Fruit fly (Drosophila melanogaster) whole organism, embryonic: ENCODE measurements around the gene mia.

ENCODE experiments used
- ATbp ChIP-seq: fragments of 200-800 bp; sonication (Bioruptor generic); optimal IDR thresholded peaks from 2 replicates; lab custom pipeline; 2017; ENCODE audit warnings: missing biosample characterization, mild to moderate bottlenecking, missing genetic modification characterization, missing genetic modification reagents
- Awh ChIP-seq: fragments of 200-800 bp; sonication (Bioruptor generic); IDR thresholded peaks from 2 replicates; pipeline ENCODE4, ENCODE4 v1.3.6; 2022; ENCODE audit warnings: missing biosample characterization, missing genetic modification characterization
- CG1024 ChIP-seq: fragments of 200-800 bp; sonication (Bioruptor generic); IDR thresholded peaks from 2 replicates; pipeline ENCODE4 v1.3.6; 2022; ENCODE audit warnings: missing biosample characterization, missing genetic modification characterization
- CG12219 ChIP-seq: fragments of 200-800 bp; sonication (Bioruptor generic); optimal IDR thresholded peaks from 3 replicates; lab custom pipeline; 2018; ENCODE audit warnings: missing biosample characterization, mild to moderate bottlenecking, missing genetic modification characterization
- CG2202 ChIP-seq: fragments of 200-800 bp; sonication (Bioruptor generic); optimal IDR thresholded peaks from 2 replicates; lab custom pipeline; 2018; ENCODE audit warnings: missing biosample characterization, mild to moderate bottlenecking, missing genetic modification characterization
- CG2889 ChIP-seq: fragments of 200-800 bp; sonication (Bioruptor generic); IDR thresholded peaks from 3 replicates; pipeline ENCODE4 v1.3.6; 2022; ENCODE audit warnings: missing biosample characterization, missing genetic modification characterization
- CG31224 ChIP-seq: fragments of 200-800 bp; sonication (Bioruptor generic); IDR thresholded peaks from 2 replicates; pipeline ENCODE4 v1.3.6; 2022; ENCODE audit warnings: missing biosample characterization, missing genetic modification characterization
- CG3163 ChIP-seq: fragments of 200-800 bp; sonication (Bioruptor generic); optimal IDR thresholded peaks from 3 replicates; lab custom pipeline; 2016; ENCODE audit warnings: missing biosample characterization, missing genetic modification characterization
- CG3847 ChIP-seq: fragments of 200-800 bp; sonication (Bioruptor generic); IDR thresholded peaks from 2 replicates; pipeline ENCODE4 v1.3.6; 2022; ENCODE audit warnings: missing biosample characterization, missing genetic modification characterization
- CG4424 ChIP-seq: fragments of 200-800 bp; sonication (Bioruptor generic); optimal IDR thresholded peaks from 3 replicates; lab custom pipeline; 2016; ENCODE audit warnings: missing biosample characterization, missing genetic modification characterization
- CG8281 ChIP-seq: fragments of 200-800 bp; sonication (Bioruptor generic); optimal IDR thresholded peaks from 2 replicates; lab custom pipeline; 2018; ENCODE audit warnings: missing biosample characterization, mild to moderate bottlenecking, missing genetic modification characterization, moderate library complexity
- CG9876 ChIP-seq: fragments of 200-800 bp; sonication (Bioruptor generic); optimal IDR thresholded peaks from 2 replicates; lab custom pipeline; 2016; ENCODE audit warnings: missing biosample characterization, missing genetic modification characterization
- Dip3 ChIP-seq: fragments of 200-800 bp; sonication (Bioruptor generic); optimal IDR thresholded peaks from 3 replicates; lab custom pipeline; 2016; ENCODE audit warnings: missing biosample characterization, missing genetic modification characterization
- Dref ChIP-seq: fragments of 200-800 bp; sonication (Bioruptor generic); IDR thresholded peaks from 2 replicates; pipeline ENCODE4 v1.3.6; 2022; ENCODE audit warnings: missing biosample characterization, missing genetic modification characterization
- E2f1 ChIP-seq: fragments of 200-800 bp; sonication (Bioruptor generic); IDR thresholded peaks from 2 replicates; pipeline ENCODE4 v1.3.6; 2022; ENCODE audit warnings: missing biosample characterization, missing genetic modification characterization
- Ets97D ChIP-seq: fragments of 200-800 bp; sonication (Bioruptor generic); optimal IDR thresholded peaks from 3 replicates; lab custom pipeline; 2016; ENCODE audit warnings: missing biosample characterization, missing genetic modification characterization
- H15 ChIP-seq: fragments of 200-800 bp; sonication (Bioruptor generic); IDR thresholded peaks from 3 replicates; pipeline ENCODE4 v1.3.6; 2022; ENCODE audit warnings: missing biosample characterization, missing genetic modification characterization
- Max ChIP-seq: fragments of 200-800 bp; sonication (Bioruptor generic); optimal IDR thresholded peaks from 2 replicates; lab custom pipeline; 2016; ENCODE audit warnings: missing biosample characterization, mild to moderate bottlenecking, missing genetic modification characterization
- Mrtf ChIP-seq: fragments of 200-800 bp; sonication (Bioruptor generic); IDR thresholded peaks from 3 replicates; pipeline ENCODE4 v1.3.6; 2022; ENCODE audit warnings: missing biosample characterization, missing genetic modification characterization
- NC2β ChIP-seq: fragments of 200-800 bp; sonication (Bioruptor generic); optimal IDR thresholded peaks from 2 replicates; lab custom pipeline; 2016; ENCODE audit warnings: missing biosample characterization, missing genetic modification characterization
- NFAT ChIP-seq: fragments of 200-800 bp; sonication (Bioruptor generic); IDR thresholded peaks from 2 replicates; pipeline ENCODE4 v1.3.6; 2022; ENCODE audit warnings: missing biosample characterization, missing genetic modification characterization
- Poxn ChIP-seq: fragments of 200-800 bp; sonication (Bioruptor generic); IDR thresholded peaks from 2 replicates; pipeline ENCODE4 v1.3.6; 2022; ENCODE audit warnings: missing biosample characterization, missing genetic modification characterization
- Sin3A ChIP-seq: fragments of >200 bp; optimal IDR thresholded peaks from 2 replicates; lab custom pipeline; 2018
- YL-1 ChIP-seq: fragments of 200-800 bp; sonication (Bioruptor generic); optimal IDR thresholded peaks from 3 replicates; lab custom pipeline; 2017; ENCODE audit warnings: missing biosample characterization, mild to moderate bottlenecking, missing genetic modification characterization
- ac ChIP-seq: fragments of 200-800 bp; sonication (Bioruptor generic); optimal IDR thresholded peaks from 3 replicates; lab custom pipeline; 2017; ENCODE audit warnings: missing biosample characterization, mild to moderate bottlenecking, missing genetic modification characterization
- amos ChIP-seq: fragments of 200-800 bp; sonication (Bioruptor generic); IDR thresholded peaks from 2 replicates; pipeline ENCODE4 v1.3.6; 2022; ENCODE audit warnings: missing biosample characterization, missing genetic modification characterization; ENCODE audit not compliant: partially characterized antibody
- corto ChIP-seq: fragments of 200-800 bp; sonication (Bioruptor generic); optimal IDR thresholded peaks from 2 replicates; lab custom pipeline; 2016; ENCODE audit warnings: missing biosample characterization, mild to moderate bottlenecking, missing genetic modification characterization, moderate library complexity
- dm ChIP-seq: fragments of 200-800 bp; sonication (Bioruptor generic); optimal IDR thresholded peaks from 3 replicates; lab custom pipeline; 2016; ENCODE audit warnings: missing biosample characterization, missing genetic modification characterization
- exex ChIP-seq: fragments of 200-800 bp; sonication (Bioruptor generic); optimal IDR thresholded peaks from 4 replicates; lab custom pipeline; 2018; ENCODE audit warnings: missing biosample characterization, mild to moderate bottlenecking, missing genetic modification characterization, moderate library complexity
- gem ChIP-seq: fragments of 200-800 bp; sonication (Bioruptor generic); optimal IDR thresholded peaks from 2 replicates; lab custom pipeline; 2019; ENCODE audit warnings: missing biosample characterization, mild to moderate bottlenecking, missing genetic modification characterization, moderate library complexity
- gro ChIP-seq: fragments of 200-800 bp; sonication (Bioruptor generic); optimal IDR thresholded peaks from 2 replicates; lab custom pipeline; 2016; ENCODE audit warnings: missing biosample characterization, missing genetic modification characterization
- kay ChIP-seq: fragments of 200-800 bp; sonication (Bioruptor generic); optimal IDR thresholded peaks from 2 replicates; lab custom pipeline; 2016; ENCODE audit warnings: missing biosample characterization, missing genetic modification characterization
- kni ChIP-seq: fragments of 200-800 bp; sonication (Bioruptor generic); optimal IDR thresholded peaks from 3 replicates; lab custom pipeline; 2017; ENCODE audit warnings: mild to moderate bottlenecking, missing biosample characterization, missing genetic modification reagents, missing genetic modification characterization
- luna ChIP-seq: fragments of 200-800 bp; sonication (Bioruptor generic); optimal IDR thresholded peaks from 2 replicates; lab custom pipeline; 2016; ENCODE audit warnings: missing biosample characterization, missing genetic modification characterization
- mirr ChIP-seq: fragments of 200-800 bp; sonication (Bioruptor generic); optimal IDR thresholded peaks from 3 replicates; lab custom pipeline; 2018; ENCODE audit warnings: missing biosample characterization, mild to moderate bottlenecking, missing genetic modification characterization
- otp ChIP-seq: fragments of 200-800 bp; sonication (Bioruptor generic); IDR thresholded peaks from 3 replicates; pipeline ENCODE4, ENCODE4 v1.3.6; 2022; ENCODE audit warnings: missing biosample characterization, missing genetic modification characterization
- pfk ChIP-seq: fragments of 200-800 bp; sonication (Bioruptor generic); optimal IDR thresholded peaks from 2 replicates; lab custom pipeline; 2018; ENCODE audit warnings: missing biosample characterization, mild to moderate bottlenecking, missing genetic modification characterization, moderate library complexity
- prd ChIP-seq, 3 experiments: fragments of >200 bp in 2 of 3; fragments of 200-800 bp in 1 of 3; sonication (Bioruptor generic) in 1 of 3; optimal IDR thresholded peaks in 2 of 3; IDR thresholded peaks in 1 of 3; 2 replicates in 2 of 3; 3 replicates in 1 of 3; pipeline versions ENCODE4 v1.3.6 to Lab custom; 2017 to 2022; ENCODE audit warnings: missing biosample characterization in 1 of 3, missing genetic modification characterization in 1 of 3
- rib ChIP-seq: fragments of 200-800 bp; sonication (Bioruptor generic); IDR thresholded peaks from 2 replicates; pipeline ENCODE4 v1.3.6; 2022; ENCODE audit warnings: missing biosample characterization, missing genetic modification characterization
- ro ChIP-seq: fragments of 200-800 bp; sonication (Bioruptor generic); IDR thresholded peaks from 2 replicates; pipeline ENCODE4 v1.3.6; 2022; ENCODE audit warnings: missing biosample characterization, missing genetic modification characterization
- sens ChIP-seq: fragments of 200-800 bp; sonication (Bioruptor generic); peaks from one replicate; lab custom pipeline; 2016; ENCODE audit warnings: missing biosample characterization, missing genetic modification characterization
- shn ChIP-seq: fragments of 200-800 bp; sonication (Bioruptor generic); optimal IDR thresholded peaks from 3 replicates; lab custom pipeline; 2016; ENCODE audit warnings: missing biosample characterization, missing genetic modification characterization
- sr ChIP-seq: fragments of 200-800 bp; sonication (Bioruptor generic); IDR thresholded peaks from 3 replicates; pipeline ENCODE4 v1.3.6; 2022; ENCODE audit warnings: missing biosample characterization, missing genetic modification characterization
- stc ChIP-seq: fragments of 200-800 bp; sonication (Bioruptor generic); IDR thresholded peaks from 2 replicates; pipeline ENCODE4 v1.3.6; 2022; ENCODE audit warnings: missing biosample characterization, missing genetic modification characterization
- toy ChIP-seq: fragments of 200-800 bp; sonication (Bioruptor generic); IDR thresholded peaks from 2 replicates; pipeline ENCODE4 v1.3.6; 2022; ENCODE audit warnings: missing biosample characterization, missing genetic modification characterization
- trh ChIP-seq: fragments of 200-800 bp; sonication (Bioruptor generic); optimal IDR thresholded peaks from 2 replicates; lab custom pipeline; 2016; ENCODE audit warnings: missing biosample characterization, missing genetic modification characterization
- tx ChIP-seq: fragments of 200-800 bp; sonication (Bioruptor generic); optimal IDR thresholded peaks from 2 replicates; lab custom pipeline; 2016; ENCODE audit warnings: missing biosample characterization, missing genetic modification characterization
- unc-4 ChIP-seq: fragments of 200-800 bp; sonication (Bioruptor generic); IDR thresholded peaks from 2 replicates; pipeline ENCODE4 v1.3.6; 2022; ENCODE audit warnings: missing biosample characterization, missing genetic modification characterization; ENCODE audit not compliant: partially characterized antibody
- vfl ChIP-seq: fragments of 200-800 bp; sonication (Bioruptor generic); optimal IDR thresholded peaks from 2 replicates; lab custom pipeline; 2016; ENCODE audit warnings: missing biosample characterization, missing genetic modification characterization
- wor ChIP-seq: fragments of 200-800 bp; sonication (Bioruptor generic); IDR thresholded peaks from 2 replicates; pipeline ENCODE4 v1.3.6; 2022; ENCODE audit warnings: missing biosample characterization, missing genetic modification characterization
- zen2 ChIP-seq: fragments of 200-800 bp; sonication (Bioruptor generic); IDR thresholded peaks from 3 replicates; pipeline ENCODE4 v1.3.6; 2022; ENCODE audit warnings: missing biosample characterization, missing genetic modification characterization; ENCODE audit not compliant: partially characterized antibody
- zf30C ChIP-seq: fragments of 200-800 bp; sonication (Bioruptor generic); optimal IDR thresholded peaks from 3 replicates; lab custom pipeline; 2018; ENCODE audit warnings: missing biosample characterization, mild to moderate bottlenecking, missing genetic modification characterization
- zfh1 ChIP-seq: fragments of 200-800 bp; sonication (Bioruptor generic); IDR thresholded peaks from 3 replicates; pipeline ENCODE4 v1.3.6; 2022; ENCODE audit warnings: missing biosample characterization, missing genetic modification characterization

Gene mia

DNA sequence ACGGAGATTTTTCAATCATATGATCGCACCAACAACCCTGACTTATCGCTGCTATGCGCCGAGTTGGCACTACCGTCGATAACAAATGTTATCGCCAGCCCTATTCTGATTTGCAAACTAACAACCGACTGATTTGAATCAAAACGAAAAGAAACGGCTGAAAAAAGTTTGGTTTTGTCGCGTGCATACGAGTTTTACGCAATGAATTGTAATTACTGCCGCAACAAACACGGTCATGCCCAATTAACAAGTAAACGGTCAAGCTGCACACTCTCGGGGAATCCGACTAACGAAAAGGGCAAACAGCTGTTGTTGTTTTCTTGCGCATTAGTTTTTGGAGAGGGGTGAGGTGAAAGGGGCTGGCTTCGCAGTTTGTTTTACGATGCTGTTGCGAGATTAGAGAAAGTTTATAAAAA, 13.8 kb upstream of the mia start, which contains the start of the genes CG14671 and CG12746 (continued):
- peak; percentile 38 for TF ChIP-seq YL-1 (GFP tag; lab: Kevin White, UChicago)
- TF ChIP-seq ATbp (GFP tag; lab: Kevin White, UChicago), result no peak
- no peak for TF ChIP-seq CG4424 (GFP tag; lab: Kevin White, UChicago)
- no peak for TF ChIP-seq Max (GFP tag; lab: Kevin White, UChicago)
- TF ChIP-seq Dref, result peak; percentile 81
- TF ChIP-seq zfh1 (GFP tag; lab: Robert Waterston, UW), result no peak
- no peak for TF ChIP-seq CG1024 (GFP tag; lab: Robert Waterston, UW)
- TF ChIP-seq kni (GFP tag; lab: Kevin White, UChicago), result peak; percentile 21
- no peak for TF ChIP-seq stc (GFP tag; lab: Robert Waterston, UW)
- no peak for TF ChIP-seq Poxn
- TF ChIP-seq NC2β, result no peak
- TF ChIP-seq otp, result 0 out of 3 replicates have a peak, but pooled peaks have one; percentile 7
- no peak for TF ChIP-seq sr (GFP tag; lab: Robert Waterston, UW)
- TF ChIP-seq CG12219, result no peak
- TF ChIP-seq prd (optimal IDR thresholded peaks at IDR 0.05; lab: Kevin White, UChicago), result no peak
- TF ChIP-seq prd (GFP tag; IDR thresholded peaks at IDR 0.05; lab: Robert Waterston, UW), result no peak
- TF ChIP-seq exex (tag; lab: Kevin White, UChicago), result peak; percentile 23
- TF ChIP-seq luna (GFP tag; lab: Kevin White, UChicago), result no peak
- TF ChIP-seq CG8281 (tag; lab: Kevin White, UChicago), result no peak
- TF ChIP-seq CG2889, result no peak
- TF ChIP-seq ro (GFP tag; lab: Robert Waterston, UW), result no peak
- no peak for TF ChIP-seq wor (GFP tag; lab: Robert Waterston, UW)
- no peak for TF ChIP-seq CG9876 (GFP tag; lab: Kevin White, UChicago)
- no peak for TF ChIP-seq gro (GFP tag; lab: Kevin White, UChicago)
- TF ChIP-seq gem (tag; lab: Kevin White, UChicago), result no peak
- TF ChIP-seq pfk (GFP tag; lab: Kevin White, UChicago), result no peak
- peak; percentile 62 for TF ChIP-seq Sin3A (lab: Kevin White, UChicago)
- TF ChIP-seq H15 (GFP tag; lab: Robert Waterston, UW), result no peak
- TF ChIP-seq kay (GFP tag; lab: Kevin White, UChicago), result no peak
- TF ChIP-seq dm (GFP tag; lab: Kevin White, UChicago), result peak; percentile 19
- no peak for TF ChIP-seq corto (GFP tag; lab: Kevin White, UChicago)
- TF ChIP-seq zen2, result no peak; the same call in 2 of the 3 replicates
- no peak; the same call in 1 of the 2 replicates for TF ChIP-seq amos (GFP tag; lab: Robert Waterston, UW)
- 0 out of 2 replicates have a peak, but pooled peaks have one; percentile 41 for TF ChIP-seq unc-4
- no peak for TF ChIP-seq CG3163 (GFP tag; lab: Kevin White, UChicago)
- no peak for TF ChIP-seq toy (GFP tag; lab: Robert Waterston, UW)
- TF ChIP-seq trh (GFP tag; lab: Kevin White, UChicago), result no peak
- TF ChIP-seq Mrtf, result 0 out of 3 replicates have a peak, but pooled peaks have one; percentile 26
- TF ChIP-seq sens (GFP tag; lab: Kevin White, UChicago), result peak; percentile 79
- no peak for TF ChIP-seq shn (GFP tag; lab: Kevin White, UChicago)
- TF ChIP-seq rib (GFP tag; lab: Robert Waterston, UW), result no peak
- TF ChIP-seq vfl (GFP tag; lab: Kevin White, UChicago), result no peak
- TF ChIP-seq NFAT (GFP tag; lab: Robert Waterston, UW), result no peak
- no peak for TF ChIP-seq ac (GFP tag; lab: Kevin White, UChicago)
- no peak for TF ChIP-seq zf30C (GFP tag; lab: Kevin White, UChicago)
- TF ChIP-seq CG2202 (tag; lab: Kevin White, UChicago), result no peak
- no peak for TF ChIP-seq Awh
- TF ChIP-seq CG31224 (GFP tag; lab: Robert Waterston, UW), result no peak
- peak; percentile 22 for TF ChIP-seq mirr (GFP tag; lab: Kevin White, UChicago)
- TF ChIP-seq tx, result peak; percentile 14
- TF ChIP-seq E2f1 (GFP tag; lab: Robert Waterston, UW), result no peak
- no peak for TF ChIP-seq Dip3 (GFP tag; lab: Kevin White, UChicago)
- 0 out of 2 replicates have a peak, but pooled peaks have one; percentile 18 for TF ChIP-seq CG3847 (GFP tag; lab: Robert Waterston, UW)
- no peak for TF ChIP-seq Ets97D (GFP tag; lab: Kevin White, UChicago)
